Worm (Caenorhabditis elegans) whole organism, L3 larva: ENCODE data around the gene F49F1.9.

Source experiments
- ceh-82 ChIP-seq: fragments of 150-350 bp; optimal IDR thresholded peaks from 2 replicates; lab custom pipeline; 2014; ENCODE audit warnings: missing biosample characterization, missing genetic modification characterization
- egl-27 ChIP-seq: sonication (generic microtip); optimal IDR thresholded peaks from 4 replicates; lab custom pipeline; 2017; ENCODE audit warnings: missing biosample characterization, missing genetic modification reagents, missing genetic modification characterization
- jun-1 ChIP-seq: fragments of 150-350 bp; optimal IDR thresholded peaks from 2 replicates; lab custom pipeline; 2014; ENCODE audit warnings: missing biosample characterization, missing genetic modification reagents, missing genetic modification characterization
- nhr-28 ChIP-seq: fragments of 150-350 bp; optimal IDR thresholded peaks from 2 replicates; lab custom pipeline; 2014; ENCODE audit warnings: missing biosample characterization, missing genetic modification characterization
- nhr-67 ChIP-seq: fragments of 150-350 bp; optimal IDR thresholded peaks from 2 replicates; lab custom pipeline; 2014; ENCODE audit warnings: missing biosample characterization, missing genetic modification characterization
- nhr-76 ChIP-seq: fragments of 150-350 bp; sonication (generic microtip); optimal IDR thresholded peaks from 5 replicates; lab custom pipeline; 2014; ENCODE audit warnings: missing biosample characterization, missing genetic modification characterization
- nhr-77 ChIP-seq: fragments of 150-350 bp; optimal IDR thresholded peaks from 2 replicates; lab custom pipeline; 2014; ENCODE audit warnings: missing biosample characterization, missing genetic modification characterization
- unc-62 ChIP-seq: fragments of 150-350 bp; sonication (generic microtip); optimal IDR thresholded peaks from 4 replicates; lab custom pipeline; 2014; ENCODE audit warnings: missing biosample characterization, missing genetic modification reagents, missing genetic modification characterization

ce11 chrIV:4167296-4167695, 29.9 kb upstream of the F49F1.9 start:
- TF ChIP-seq nhr-28 (no peak), egl-27 (tag; lab: Kevin White, UChicago) (no peak), nhr-67 (no peak), jun-1 (tag; lab: Kevin White, UChicago) (no peak), ceh-82 (tag; lab: Kevin White, UChicago) (no peak), nhr-77 (tag; lab: Kevin White, UChicago) (no peak), nhr-76 (tag; lab: Kevin White, UChicago) (no peak), unc-62 (GFP tag; lab: Kevin White, UChicago) (no peak)
